Worm (Caenorhabditis elegans) whole organism, L3 larva: ENCODE data around the gene ekl-6.
A peak's percentile ranks its signal among the peaks of the same experiment; 100 is the strongest.

ENCODE experiments used
- R02D3.7 ChIP-seq: fragments of 150-350 bp; optimal IDR thresholded peaks from 2 replicates; lab custom pipeline; 2014; ENCODE audit warnings: missing biosample characterization, missing genetic modification characterization
- ZK546.5 ChIP-seq: sonication (generic microtip); optimal IDR thresholded peaks from 2 replicates; lab custom pipeline; 2017; ENCODE audit warnings: missing biosample characterization, missing genetic modification characterization
- ama-1 ChIP-seq: fragments of 150-350 bp; optimal IDR thresholded peaks from 2 replicates; lab custom pipeline; 2018
- ceh-16 ChIP-seq: sonication (generic microtip); optimal IDR thresholded peaks from 2 replicates; lab custom pipeline; 2017; ENCODE audit warnings: missing biosample characterization, missing genetic modification characterization
- ceh-28 ChIP-seq: fragments of 150-350 bp; optimal IDR thresholded peaks from 2 replicates; lab custom pipeline; 2014; ENCODE audit warnings: missing biosample characterization, missing genetic modification reagents, missing genetic modification characterization
- ceh-82 ChIP-seq: fragments of 150-350 bp; optimal IDR thresholded peaks from 2 replicates; lab custom pipeline; 2014; ENCODE audit warnings: missing biosample characterization, missing genetic modification characterization
- ceh-9 ChIP-seq: sonication (generic microtip); optimal IDR thresholded peaks from 2 replicates; lab custom pipeline; 2018; ENCODE audit warnings: missing biosample characterization, missing genetic modification characterization
- daf-12 ChIP-seq: fragments of 150-350 bp; optimal IDR thresholded peaks from 2 replicates; lab custom pipeline; 2014; ENCODE audit warnings: missing biosample characterization, missing genetic modification reagents, missing genetic modification characterization
- egl-5 ChIP-seq: fragments of 150-350 bp; optimal IDR thresholded peaks from 2 replicates; lab custom pipeline; 2017; ENCODE audit warnings: missing biosample characterization, missing genetic modification reagents, missing genetic modification characterization, inconsistent platforms
- elt-2 ChIP-seq: sonication (generic microtip); optimal IDR thresholded peaks from 2 replicates; lab custom pipeline; 2016; ENCODE audit warnings: missing genetic modification reagents, mild to moderate bottlenecking, missing genetic modification characterization, missing compliant biosample characterization
- elt-3 ChIP-seq, 3 experiments: fragments of 150-350 bp in 1 of 3; sonication (generic microtip) in 2 of 3; optimal IDR thresholded peaks; 2 replicates in 2 of 3; 4 replicates in 1 of 3; lab custom pipeline; 2014 to 2017; ENCODE audit warnings: missing biosample characterization in 3 of 3, missing genetic modification characterization in 3 of 3
- eor-1 ChIP-seq, 2 experiments: fragments of 150-350 bp; optimal IDR thresholded peaks; 2 replicates each; lab custom pipeline; 2014 to 2018; ENCODE audit warnings: missing biosample characterization in 2 of 2, missing genetic modification characterization in 2 of 2
- fkh-10 ChIP-seq: sonication (generic microtip); optimal IDR thresholded peaks from 2 replicates; lab custom pipeline; 2017; ENCODE audit warnings: missing biosample characterization, missing genetic modification reagents, missing genetic modification characterization
- jun-1 ChIP-seq: fragments of 150-350 bp; optimal IDR thresholded peaks from 2 replicates; lab custom pipeline; 2014; ENCODE audit warnings: missing biosample characterization, missing genetic modification reagents, missing genetic modification characterization
- lin-15B ChIP-seq: fragments of 150-350 bp; optimal IDR thresholded peaks from 2 replicates; lab custom pipeline; 2014; ENCODE audit warnings: missing biosample characterization, missing genetic modification characterization
- lsy-12 ChIP-seq: sonication (generic microtip); optimal IDR thresholded peaks from 2 replicates; lab custom pipeline; 2016; ENCODE audit warnings: mild to moderate bottlenecking, missing genetic modification characterization, missing compliant biosample characterization
- mdl-1 ChIP-seq: fragments of 150-350 bp; optimal IDR thresholded peaks from 2 replicates; lab custom pipeline; 2014; ENCODE audit warnings: missing biosample characterization, missing genetic modification characterization
- mml-1 ChIP-seq: fragments of 150-350 bp; sonication (generic microtip); optimal IDR thresholded peaks from 3 replicates; lab custom pipeline; 2014; ENCODE audit warnings: missing biosample characterization, missing genetic modification characterization
- nfya-1 ChIP-seq: sonication (generic microtip); optimal IDR thresholded peaks from 2 replicates; lab custom pipeline; 2017; ENCODE audit warnings: missing genetic modification characterization, mild to moderate bottlenecking, missing compliant biosample characterization, antibody characterized with exemption, moderate library complexity; ENCODE audit not compliant: insufficient read depth
- nhr-12 ChIP-seq: fragments of 150-350 bp; optimal IDR thresholded peaks from 2 replicates; lab custom pipeline; 2014; ENCODE audit warnings: missing biosample characterization, missing genetic modification characterization
- nhr-237 ChIP-seq: fragments of 150-350 bp; optimal IDR thresholded peaks from 2 replicates; lab custom pipeline; 2014; ENCODE audit warnings: missing biosample characterization, missing genetic modification characterization
- nhr-25 ChIP-seq: sonication (generic microtip); optimal IDR thresholded peaks from 2 replicates; lab custom pipeline; 2017; ENCODE audit warnings: missing biosample characterization, missing genetic modification characterization
- nhr-28 ChIP-seq: fragments of 150-350 bp; optimal IDR thresholded peaks from 2 replicates; lab custom pipeline; 2014; ENCODE audit warnings: missing biosample characterization, missing genetic modification characterization
- nhr-43 ChIP-seq: sonication (generic microtip); optimal IDR thresholded peaks from 2 replicates; lab custom pipeline; 2016; ENCODE audit warnings: mild to moderate bottlenecking, missing genetic modification characterization, missing compliant biosample characterization; ENCODE audit not compliant: poor library complexity, severe bottlenecking
- nhr-67 ChIP-seq: fragments of 150-350 bp; optimal IDR thresholded peaks from 2 replicates; lab custom pipeline; 2014; ENCODE audit warnings: missing biosample characterization, missing genetic modification characterization
- nhr-76 ChIP-seq: fragments of 150-350 bp; sonication (generic microtip); optimal IDR thresholded peaks from 5 replicates; lab custom pipeline; 2014; ENCODE audit warnings: missing biosample characterization, missing genetic modification characterization
- nhr-77 ChIP-seq: fragments of 150-350 bp; optimal IDR thresholded peaks from 2 replicates; lab custom pipeline; 2014; ENCODE audit warnings: missing biosample characterization, missing genetic modification characterization
- pha-4 ChIP-seq: fragments of 150-350 bp; optimal IDR thresholded peaks from 2 replicates; lab custom pipeline; 2014; ENCODE audit warnings: missing biosample characterization, missing genetic modification reagents, missing genetic modification characterization
- pqm-1 ChIP-seq: fragments of 150-350 bp; optimal IDR thresholded peaks from 2 replicates; lab custom pipeline; 2017; ENCODE audit warnings: missing biosample characterization, missing genetic modification characterization, inconsistent platforms
- skn-1 ChIP-seq: fragments of 150-350 bp; optimal IDR thresholded peaks from 2 replicates; lab custom pipeline; 2014; ENCODE audit warnings: missing biosample characterization, missing genetic modification characterization
- snpc-4 ChIP-seq: fragments of 150-350 bp; optimal IDR thresholded peaks from 2 replicates; lab custom pipeline; 2014; ENCODE audit warnings: missing biosample characterization, missing genetic modification characterization
- tbx-2 ChIP-seq: sonication (generic microtip); optimal IDR thresholded peaks from 2 replicates; lab custom pipeline; 2016; ENCODE audit warnings: mild to moderate bottlenecking, missing genetic modification characterization, missing compliant biosample characterization
- unc-39 ChIP-seq: sonication (generic microtip); optimal IDR thresholded peaks from 4 replicates; lab custom pipeline; 2017; ENCODE audit warnings: missing biosample characterization, missing genetic modification characterization
- unc-62 ChIP-seq: fragments of 150-350 bp; sonication (generic microtip); optimal IDR thresholded peaks from 4 replicates; lab custom pipeline; 2014; ENCODE audit warnings: missing biosample characterization, missing genetic modification reagents, missing genetic modification characterization
- zag-1 ChIP-seq: fragments of 150-350 bp; optimal IDR thresholded peaks from 2 replicates; lab custom pipeline; 2014; ENCODE audit warnings: missing biosample characterization, missing genetic modification characterization
- ztf-11 ChIP-seq: fragments of 150-350 bp; optimal IDR thresholded peaks from 2 replicates; lab custom pipeline; 2014; ENCODE audit warnings: missing biosample characterization, missing genetic modification characterization
- ztf-4 ChIP-seq: fragments of 150-350 bp; optimal IDR thresholded peaks from 2 replicates; lab custom pipeline; 2014; ENCODE audit warnings: missing biosample characterization, missing genetic modification characterization

The ekl-6 gene

DNA sequence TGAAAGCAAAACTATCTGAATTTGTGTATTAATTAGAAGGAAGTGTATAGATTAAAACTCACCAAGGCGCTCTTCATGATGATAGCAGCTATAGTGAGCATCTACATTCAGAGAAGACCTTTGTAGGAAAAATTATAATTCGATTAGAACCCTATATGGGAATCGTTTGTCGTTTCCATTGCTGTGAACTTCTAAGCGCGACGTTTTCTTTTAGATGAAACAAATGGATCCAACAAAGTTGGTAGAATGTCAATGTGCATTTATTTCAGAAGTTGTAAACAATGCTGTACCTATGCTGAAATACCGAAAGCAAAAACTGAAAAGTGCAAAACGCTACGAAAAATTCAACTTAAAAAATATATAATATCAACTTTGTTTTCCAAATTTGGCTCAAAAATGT lies 8.2 kb upstream of the ekl-6 start, which contains the start of gene T16G12.10:
Gene T16G12.10 (minus strand): TSS at position 101 of the 400 bp plus-strand sequence.
- TF ChIP-seq daf-12 (tag; lab: Kevin White, UChicago): no peak
- TF ChIP-seq R02D3.7 (tag; lab: Kevin White, UChicago): no peak
- TF ChIP-seq elt-3 (tag; optimal IDR thresholded peaks at IDR 0.05; lab: Kevin White, UChicago): no peak
- TF ChIP-seq, all 47 proteins: peak for 0

- TF ChIP-seq unc-62 (GFP tag; lab: Kevin White, UChicago): no peak
- no peak for TF ChIP-seq egl-5 (tag; lab: Kevin White, UChicago)
- no peak for TF ChIP-seq ZK546.5
- no peak for TF ChIP-seq nhr-76 (tag; lab: Kevin White, UChicago)
- no peak for TF ChIP-seq ceh-16 (tag; lab: Kevin White, UChicago)
- TF ChIP-seq ceh-82 (tag; lab: Kevin White, UChicago): no peak
- no peak for TF ChIP-seq ztf-11
- no peak for TF ChIP-seq mdl-1 (tag; lab: Kevin White, UChicago)
- no peak for TF ChIP-seq daf-12 (tag; lab: Kevin White, UChicago)
- TF ChIP-seq nhr-43 (tag; lab: Kevin White, UChicago): no peak
Measured at ce11 chrIII:10057518-10057917, 6.7 kb upstream of the ekl-6 start, which contains the start of gene T16G12.4. Gene T16G12.4 (plus strand): TSS chrIII:10057818.

DNA sequence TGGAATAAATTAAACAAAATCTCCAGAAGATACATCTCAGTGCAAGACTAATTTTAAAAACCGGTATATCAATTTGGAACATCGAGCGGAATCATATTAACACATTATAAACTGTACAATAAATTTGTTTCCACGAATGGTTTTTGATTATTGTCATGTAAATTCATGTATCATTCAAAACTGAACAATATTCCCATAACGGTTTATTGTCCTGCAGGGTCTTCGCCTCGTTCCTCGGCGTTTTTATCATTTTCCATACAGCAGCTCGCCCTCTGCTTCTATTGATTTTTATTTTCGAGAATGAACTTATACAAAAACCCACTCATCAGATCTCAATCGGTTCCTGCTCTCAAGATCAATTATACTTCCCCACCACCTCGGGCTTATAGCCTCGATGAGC lies 5.2 kb upstream of the ekl-6 start, which contains the start of gene T16G12.8:
Gene T16G12.8 (plus strand): TSS at position 301 of the 400 bp plus-strand sequence.
- TF ChIP-seq nhr-28 (tag; lab: Kevin White, UChicago) (no peak), ceh-9 (tag; lab: Kevin White, UChicago) (no peak), pha-4 (tag; lab: Kevin White, UChicago) (no peak), mml-1 (tag; lab: Kevin White, UChicago) (no peak), lsy-12 (tag; lab: Kevin White, UChicago) (no peak)

- TF ChIP-seq pqm-1: no peak
Measured at ce11 chrIII:10060573-10060972, 3.6 kb upstream of the ekl-6 start, which contains the start of gene T16G12.13. Gene T16G12.13 (plus strand): TSS chrIII:10060865.

- TF ChIP-seq ceh-82 (tag; lab: Kevin White, UChicago): no peak
- no peak for TF ChIP-seq mml-1 (tag; lab: Kevin White, UChicago)
- no peak for TF ChIP-seq daf-12 (tag; lab: Kevin White, UChicago)
- TF ChIP-seq nhr-12 (tag; lab: Kevin White, UChicago): no peak
- no peak for TF ChIP-seq zag-1 (tag; lab: Kevin White, UChicago)
- TF ChIP-seq nhr-76 (tag; lab: Kevin White, UChicago): no peak
- TF ChIP-seq jun-1 (tag; lab: Kevin White, UChicago): no peak
- TF ChIP-seq skn-1: no peak
- TF ChIP-seq elt-3 (tag; optimal IDR thresholded peaks at IDR 0.05; lab: Kevin White, UChicago): no peak
- TF ChIP-seq ceh-28 (tag; lab: Kevin White, UChicago): no peak
- TF ChIP-seq eor-1 (tag; optimal IDR thresholded peaks at IDR 0.05; lab: Kevin White, UChicago): no peak
- no peak for TF ChIP-seq nhr-25
- TF ChIP-seq mdl-1 (tag; lab: Kevin White, UChicago): no peak
- no peak for TF ChIP-seq snpc-4 (tag; lab: Kevin White, UChicago)
- TF ChIP-seq nfya-1 (tag; lab: Kevin White, UChicago): no peak
- TF ChIP-seq, all 47 proteins: peak for 0
Measured at ce11 chrIII:10069278-10069677, 5.1 kb downstream of the ekl-6 start, which contains the start of gene T16G12.6. Gene T16G12.6 (plus strand): TSS chrIII:10069578.

ce11 chrIII:10076042-10076441 lies 11.8 kb downstream of the ekl-6 start:
- TF ChIP-seq nfya-1 (tag; lab: Kevin White, UChicago): peak; percentile 92
- no peak for TF ChIP-seq ztf-11

DNA sequence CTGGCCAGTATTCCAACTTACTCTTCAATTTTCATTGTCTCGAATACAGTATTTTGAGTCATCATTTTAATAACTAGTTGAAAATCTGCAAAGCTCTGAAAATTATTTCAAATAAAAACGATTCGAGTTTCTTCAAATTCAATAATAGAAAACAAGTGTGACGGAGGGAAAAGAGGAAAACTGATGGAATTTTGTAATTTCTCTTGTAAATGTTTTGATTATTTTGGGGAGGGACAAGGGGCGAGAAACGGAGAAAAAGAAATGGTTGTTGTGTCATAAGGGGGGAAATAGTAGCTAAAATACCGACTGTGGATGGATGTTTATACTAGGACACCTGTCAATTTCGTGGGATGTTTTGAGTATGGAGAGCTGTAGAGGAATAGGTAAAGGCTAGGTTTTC lies 13.9 kb downstream of the ekl-6 start, which contains the start of gene T16G12.9:
Gene T16G12.9 (minus strand): TSS at position 101 of the 400 bp plus-strand sequence.
- TF ChIP-seq egl-5 (tag; lab: Kevin White, UChicago) (no peak), ama-1 (lab: Kevin White, UChicago) (no peak), ZK546.5 (no peak), unc-39 (tag; lab: Kevin White, UChicago) (no peak), tbx-2 (no peak), unc-62 (GFP tag; lab: Kevin White, UChicago) (no peak), zag-1 (tag; lab: Kevin White, UChicago) (no peak), nfya-1 (tag; lab: Kevin White, UChicago) (no peak), fkh-10 (no peak), nhr-77 (no peak), snpc-4 (tag; lab: Kevin White, UChicago) (no peak), ztf-4 (tag; lab: Kevin White, UChicago) (no peak), lin-15B (tag; lab: Kevin White, UChicago) (no peak), elt-2 (tag; lab: Kevin White, UChicago) (no peak), nhr-67 (tag; lab: Kevin White, UChicago) (no peak), nhr-12 (tag; lab: Kevin White, UChicago) (no peak), ceh-82 (tag; lab: Kevin White, UChicago) (no peak), ceh-28 (tag; lab: Kevin White, UChicago) (no peak), nhr-237 (tag; lab: Kevin White, UChicago) (no peak), skn-1 (no peak)
- TF ChIP-seq, all 47 proteins: peak for 0
